Worm (Caenorhabditis elegans) whole organism, late embryonic: ENCODE results near the gene clec-56.

Source experiments
- C08G9.2 ChIP-seq: sonication (generic microtip); optimal IDR thresholded peaks from 2 replicates; lab custom pipeline; 2016; ENCODE audit warnings: mild to moderate bottlenecking, missing genetic modification characterization, moderate library complexity, missing compliant biosample characterization
- K02D7.2 ChIP-seq: sonication (generic microtip); optimal IDR thresholded peaks from 2 replicates; lab custom pipeline; 2017; ENCODE audit warnings: mild to moderate bottlenecking, missing genetic modification characterization, missing compliant biosample characterization
- K09A11.1 ChIP-seq: sonication (generic microtip); optimal IDR thresholded peaks from 2 replicates; lab custom pipeline; 2017; ENCODE audit warnings: antibody characterized with exemption, mild to moderate bottlenecking, missing genetic modification characterization, missing compliant biosample characterization; ENCODE audit not compliant: insufficient read depth
- T23F11.4 ChIP-seq: fragments of 200-800 bp; sonication (Bioruptor generic); optimal IDR thresholded peaks from 2 replicates; lab custom pipeline; 2018; ENCODE audit warnings: mild to moderate bottlenecking, missing genetic modification characterization, missing compliant biosample characterization
- Y22D7AL.16 ChIP-seq: sonication (generic microtip); optimal IDR thresholded peaks from 2 replicates; lab custom pipeline; 2016; ENCODE audit warnings: missing genetic modification characterization, missing compliant biosample characterization
- ceh-14 ChIP-seq: sonication (generic microtip); optimal IDR thresholded peaks from 2 replicates; lab custom pipeline; 2016; ENCODE audit warnings: missing genotype, missing genetic modification characterization, missing compliant biosample characterization
- ceh-18 ChIP-seq: sonication (generic microtip); optimal IDR thresholded peaks from 2 replicates; lab custom pipeline; 2016; ENCODE audit warnings: missing genetic modification characterization, missing compliant biosample characterization
- ceh-19 ChIP-seq: fragments of 200-800 bp; sonication (Bioruptor generic); optimal IDR thresholded peaks from 2 replicates; lab custom pipeline; 2018; ENCODE audit warnings: mild to moderate bottlenecking, missing genetic modification characterization, missing compliant biosample characterization
- ceh-2 ChIP-seq: sonication (generic microtip); optimal IDR thresholded peaks from 2 replicates; lab custom pipeline; 2016; ENCODE audit warnings: missing genotype, missing genetic modification characterization, missing compliant biosample characterization
- ceh-22 ChIP-seq: sonication (generic microtip); optimal IDR thresholded peaks from 2 replicates; lab custom pipeline; 2017; ENCODE audit warnings: missing biosample characterization, missing genetic modification characterization
- ceh-31 ChIP-seq: sonication (generic microtip); optimal IDR thresholded peaks from 2 replicates; lab custom pipeline; 2016; ENCODE audit warnings: missing genetic modification characterization, missing compliant biosample characterization
- ceh-45 ChIP-seq: fragments of 200-800 bp; sonication (Bioruptor generic); IDR thresholded peaks from 2 replicates; pipeline ENCODE4 v1.3.6; 2022; ENCODE audit warnings: missing genetic modification reagents, missing genetic modification characterization, missing compliant biosample characterization
- ceh-6 ChIP-seq: fragments of 200-800 bp; sonication (Bioruptor generic); optimal IDR thresholded peaks from 2 replicates; lab custom pipeline; 2018; ENCODE audit warnings: mild to moderate bottlenecking, missing genetic modification characterization, missing compliant biosample characterization
- che-1 ChIP-seq: sonication (generic microtip); optimal IDR thresholded peaks from 2 replicates; lab custom pipeline; 2016; ENCODE audit warnings: mild to moderate bottlenecking, missing genetic modification characterization, missing compliant biosample characterization
- dmd-4 ChIP-seq: sonication (generic microtip); optimal IDR thresholded peaks from 2 replicates; lab custom pipeline; 2016; ENCODE audit warnings: borderline replicate concordance, missing genetic modification characterization, missing compliant biosample characterization
- elt-2 ChIP-seq: sonication (generic microtip); optimal IDR thresholded peaks from 2 replicates; lab custom pipeline; 2016; ENCODE audit warnings: missing genetic modification reagents, missing genetic modification characterization, missing compliant biosample characterization
- ets-4 ChIP-seq: sonication (generic microtip); optimal IDR thresholded peaks from 2 replicates; lab custom pipeline; 2016; ENCODE audit warnings: missing genetic modification characterization, missing compliant biosample characterization
- eyg-1 ChIP-seq: sonication (generic microtip); optimal IDR thresholded peaks from 2 replicates; lab custom pipeline; 2016; ENCODE audit warnings: missing genotype, missing genetic modification characterization, missing compliant biosample characterization
- fax-1 ChIP-seq: sonication (generic microtip); optimal IDR thresholded peaks from 2 replicates; lab custom pipeline; 2016; ENCODE audit warnings: missing genotype, missing genetic modification characterization, missing compliant biosample characterization
- fkh-10 ChIP-seq: fragments of 150-350 bp; optimal IDR thresholded peaks from 2 replicates; lab custom pipeline; 2014; ENCODE audit warnings: missing biosample characterization, missing genetic modification reagents, missing genetic modification characterization
- gmeb-2 ChIP-seq: sonication (generic microtip); optimal IDR thresholded peaks from 2 replicates; lab custom pipeline; 2016; ENCODE audit warnings: missing genetic modification characterization, inconsistent platforms, missing compliant biosample characterization
- hlh-13 ChIP-seq: fragments of 200-800 bp; sonication (Bioruptor generic); optimal IDR thresholded peaks from 2 replicates; lab custom pipeline; 2018; ENCODE audit warnings: mild to moderate bottlenecking, missing genetic modification characterization, missing compliant biosample characterization
- hlh-15 ChIP-seq: sonication (generic microtip); optimal IDR thresholded peaks from 2 replicates; lab custom pipeline; 2016; ENCODE audit warnings: missing genetic modification characterization, missing compliant biosample characterization
- hlh-6 ChIP-seq: sonication (generic microtip); optimal IDR thresholded peaks from 2 replicates; lab custom pipeline; 2016; ENCODE audit warnings: missing genotype, missing genetic modification characterization, missing compliant biosample characterization
- hlh-8 ChIP-seq: sonication (generic microtip); optimal IDR thresholded peaks from 2 replicates; lab custom pipeline; 2016; ENCODE audit warnings: missing genotype, missing genetic modification characterization, missing compliant biosample characterization
- lim-6 ChIP-seq: sonication (generic microtip); optimal IDR thresholded peaks from 2 replicates; lab custom pipeline; 2016; ENCODE audit warnings: missing genetic modification characterization, missing compliant biosample characterization
- mec-3 ChIP-seq: sonication (generic microtip); optimal IDR thresholded peaks from 2 replicates; lab custom pipeline; 2016; ENCODE audit warnings: borderline replicate concordance, missing genetic modification characterization, missing compliant biosample characterization
- pag-3 ChIP-seq: sonication (generic microtip); optimal IDR thresholded peaks from 2 replicates; lab custom pipeline; 2016; ENCODE audit warnings: missing compliant biosample characterization, missing genetic modification characterization, borderline replicate concordance
- pat-9 ChIP-seq: fragments of 200-800 bp; sonication (Bioruptor generic); optimal IDR thresholded peaks from 2 replicates; lab custom pipeline; 2018; ENCODE audit warnings: mild to moderate bottlenecking, missing genetic modification characterization, moderate library complexity, missing compliant biosample characterization
- pax-1 ChIP-seq: fragments of 150-350 bp; optimal IDR thresholded peaks from 2 replicates; lab custom pipeline; 2014; ENCODE audit warnings: missing biosample characterization, missing genetic modification characterization
- pha-4 ChIP-seq: fragments of 150-350 bp; optimal IDR thresholded peaks from 2 replicates; lab custom pipeline; 2018; ENCODE audit warnings: missing biosample characterization, missing genetic modification reagents, missing genetic modification characterization
- pros-1 ChIP-seq: fragments of 150-350 bp; optimal IDR thresholded peaks from 2 replicates; lab custom pipeline; 2014; ENCODE audit warnings: missing biosample characterization, missing genetic modification reagents, missing genetic modification characterization
- ref-2 ChIP-seq: sonication (generic microtip); optimal IDR thresholded peaks from 2 replicates; lab custom pipeline; 2016; ENCODE audit warnings: missing genetic modification characterization, missing compliant biosample characterization
- rnt-1 ChIP-seq: sonication (generic microtip); optimal IDR thresholded peaks from 2 replicates; lab custom pipeline; 2016; ENCODE audit warnings: missing genetic modification characterization, missing compliant biosample characterization
- sdc-2 ChIP-seq: sonication (generic microtip); optimal IDR thresholded peaks from 2 replicates; lab custom pipeline; 2016; ENCODE audit warnings: missing genotype, missing genetic modification characterization, missing compliant biosample characterization
- sox-4 ChIP-seq: sonication (generic microtip); optimal IDR thresholded peaks from 2 replicates; lab custom pipeline; 2017; ENCODE audit warnings: mild to moderate bottlenecking, missing genetic modification characterization, inconsistent platforms, missing compliant biosample characterization
- syd-9 ChIP-seq: sonication (generic microtip); optimal IDR thresholded peaks from 2 replicates; lab custom pipeline; 2016; ENCODE audit warnings: mild to moderate bottlenecking, missing genetic modification characterization, moderate library complexity, missing compliant biosample characterization
- tbx-2 ChIP-seq: sonication (generic microtip); optimal IDR thresholded peaks from 2 replicates; lab custom pipeline; 2016; ENCODE audit warnings: missing genetic modification characterization, missing compliant biosample characterization
- tbx-7 ChIP-seq: sonication (generic microtip); optimal IDR thresholded peaks from 2 replicates; lab custom pipeline; 2016; ENCODE audit warnings: missing genotype, missing genetic modification characterization, missing compliant biosample characterization
- zip-5 ChIP-seq: sonication (generic microtip); optimal IDR thresholded peaks from 2 replicates; lab custom pipeline; 2016; ENCODE audit warnings: missing genetic modification characterization, missing compliant biosample characterization
- ztf-16 ChIP-seq: sonication (generic microtip); optimal IDR thresholded peaks from 2 replicates; lab custom pipeline; 2017; ENCODE audit warnings: missing genetic modification characterization, missing compliant biosample characterization

Gene clec-56

ce11 chrV:14499074-14499864, 25.1 kb downstream of the clec-56 start:
- TF ChIP-seq gmeb-2 (tag; lab: Kevin White, UChicago) (no peak), ceh-45 (GFP tag; lab: Robert Waterston, UW) (no peak)
- TF ChIP-seq, all 69 proteins: peak for 0

- TF ChIP-seq ceh-31 (tag; lab: Kevin White, UChicago) (peak; percentile 15), elt-2 (tag; lab: Kevin White, UChicago) (no peak)
These were observed 26.4 kb downstream of the clec-56 start for ce11 chrV:14500554-14500953.

ce11 chrV:14501136-14501535, 26.9 kb downstream of the clec-56 start, which contains the start of gene R02D5.24:
R02D5.24 (plus strand) TSS chrV:14501340.
- TF ChIP-seq gmeb-2 (tag; lab: Kevin White, UChicago) (no peak), ceh-22 (tag; lab: Kevin White, UChicago) (peak; percentile 8), tbx-2 (peak; percentile 8), Y22D7AL.16 (tag; lab: Kevin White, UChicago) (no peak), eyg-1 (tag; lab: Kevin White, UChicago) (no peak), T23F11.4 (GFP tag; lab: Kevin White, UChicago) (no peak), tbx-7 (no peak), ceh-14 (tag; lab: Kevin White, UChicago) (no peak), ets-4 (tag; lab: Kevin White, UChicago) (no peak), hlh-8 (no peak), lim-6 (tag; lab: Kevin White, UChicago) (no peak), hlh-6 (tag; lab: Kevin White, UChicago) (no peak), pat-9 (no peak), dmd-4 (tag; lab: Kevin White, UChicago) (no peak), fkh-10 (no peak), hlh-15 (no peak), sox-4 (tag; lab: Kevin White, UChicago) (no peak), ceh-18 (tag; lab: Kevin White, UChicago) (no peak), ceh-2 (tag; lab: Kevin White, UChicago) (no peak), K09A11.1 (no peak), pros-1 (no peak), pag-3 (no peak), pax-1 (tag; lab: Kevin White, UChicago) (no peak), elt-2 (tag; lab: Kevin White, UChicago) (peak; percentile 31), ref-2 (tag; lab: Kevin White, UChicago) (peak; percentile 34), mec-3 (tag; lab: Kevin White, UChicago) (no peak), rnt-1 (tag; lab: Kevin White, UChicago) (no peak), pha-4 (tag; lab: Kevin White, UChicago) (no peak), ceh-6 (GFP tag; lab: Kevin White, UChicago) (no peak), ztf-16 (tag; lab: Kevin White, UChicago) (no peak), hlh-13 (GFP tag; lab: Kevin White, UChicago) (no peak), zip-5 (tag; lab: Kevin White, UChicago) (no peak), fax-1 (tag; lab: Kevin White, UChicago) (no peak), K02D7.2 (tag; lab: Kevin White, UChicago) (no peak), ceh-19 (GFP tag; lab: Kevin White, UChicago) (peak; percentile 15), che-1 (no peak), C08G9.2 (no peak), syd-9 (tag; lab: Kevin White, UChicago) (peak; percentile 8), sdc-2 (no peak)
